Fruit fly (Drosophila melanogaster): ENCODE results near the gene CG31798.

Gene CG31798

DNA sequence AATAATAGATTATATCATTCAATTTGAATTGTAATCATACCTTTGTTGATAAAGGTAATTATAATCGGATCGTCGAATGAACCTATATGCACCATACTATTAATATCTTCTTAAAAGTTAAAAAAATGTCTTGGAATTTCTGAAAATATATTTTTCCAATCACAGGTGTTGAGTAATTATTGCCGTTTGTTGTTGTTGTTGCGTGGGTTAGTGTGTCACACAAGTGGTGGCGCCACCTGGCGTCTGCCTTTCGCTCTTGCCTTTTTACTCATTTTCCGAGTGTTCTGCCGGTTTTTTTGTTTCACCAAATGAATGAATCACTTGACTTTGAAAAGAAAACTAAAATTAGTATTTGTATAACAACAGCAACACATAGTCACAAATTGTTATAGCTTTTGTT, 21.2 kb downstream of the CG31798 start:
- TF ChIP-seq noc (tag; optimal IDR thresholded peaks at IDR 0.05) = no peak

DNA sequence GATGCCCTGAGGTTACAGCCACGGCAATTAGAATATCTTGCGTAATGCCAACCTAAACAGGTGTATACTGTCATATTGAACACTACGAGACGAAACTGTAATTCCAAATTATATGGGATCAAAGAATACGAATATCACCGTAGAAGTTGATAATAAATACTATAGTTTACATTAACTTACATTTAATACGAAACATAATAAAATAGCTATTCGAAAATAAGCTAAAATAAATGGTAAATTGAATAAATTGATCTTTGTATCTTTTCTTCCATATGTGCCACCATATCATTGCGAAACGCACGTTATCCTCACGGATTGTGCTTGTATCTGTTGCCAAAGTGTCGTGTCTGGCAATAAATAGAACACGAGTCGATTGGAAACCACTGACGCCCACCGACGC, 21.9 kb downstream of the CG31798 start:
- no peak for TF ChIP-seq noc (tag; optimal IDR thresholded peaks at IDR 0.05)

DNA sequence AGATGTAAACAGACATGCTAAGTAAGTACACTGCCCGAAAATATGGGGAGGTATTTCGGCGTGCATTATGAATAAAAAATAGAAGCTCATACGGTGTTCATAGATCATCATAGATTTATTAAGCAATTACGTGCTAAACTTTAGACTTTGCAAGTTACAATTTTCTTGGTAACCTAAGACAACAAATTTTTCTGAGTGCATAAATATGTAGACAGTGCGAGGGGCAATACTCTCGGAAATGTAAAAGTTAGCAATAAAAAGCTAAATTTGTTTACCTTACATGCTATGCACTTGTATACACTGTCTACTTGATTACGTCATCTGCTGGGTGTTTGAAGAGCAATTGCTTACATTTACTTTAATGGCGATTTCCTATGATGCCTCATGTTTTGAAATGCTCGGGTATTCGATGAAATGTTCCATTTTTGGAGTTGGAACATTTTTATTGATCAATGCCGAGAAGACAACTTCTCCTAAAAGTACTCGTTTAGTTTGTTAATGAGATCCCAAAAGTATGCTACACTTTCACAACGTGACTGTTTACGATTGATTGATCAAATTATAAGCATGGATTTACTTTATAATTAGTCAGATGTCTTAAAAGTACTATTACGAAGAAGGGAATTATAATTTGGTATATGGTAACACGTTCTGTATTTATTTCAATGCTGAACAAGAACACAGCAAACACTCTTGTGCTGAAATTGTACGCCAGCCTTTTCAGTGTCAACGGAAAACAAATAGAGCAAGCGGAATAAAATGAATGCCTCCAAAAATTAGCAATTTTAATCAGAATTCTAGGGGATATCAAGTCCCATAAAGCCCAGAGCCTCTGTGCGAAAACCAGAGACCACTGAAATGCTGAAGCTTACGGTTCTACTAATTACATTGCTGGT, 22.9 kb downstream of the CG31798 start, which contains the start of gene Lectin-galC1:
Lectin-galC1 (plus strand) TSS at position 846 of the 896 bp plus-strand sequence.
- no peak for TF ChIP-seq noc (tag; optimal IDR thresholded peaks at IDR 0.05)

dm6 chr2L:19418017-19418416, 24.1 kb downstream of the CG31798 start, which contains the start of gene lectin-37Da:
Gene lectin-37Da, plus strand, starts transcription at chr2L:19418317.
- no peak for TF ChIP-seq noc (tag; optimal IDR thresholded peaks at IDR 0.05)

- no peak for TF ChIP-seq noc (tag; optimal IDR thresholded peaks at IDR 0.05)
Measured at dm6 chr2L:19418872-19419271, 24.9 kb downstream of the CG31798 start, which contains the start of gene lectin-37Db. Gene lectin-37Db, plus strand, starts transcription at chr2L:19419075.

dm6 chr2L:19421573-19421972, 27.6 kb downstream of the CG31798 start:
- no peak for TF ChIP-seq noc (tag; optimal IDR thresholded peaks at IDR 0.05)

- no peak for TF ChIP-seq noc (tag; optimal IDR thresholded peaks at IDR 0.05)
Measured at dm6 chr2L:19422642-19423041, 28.7 kb downstream of the CG31798 start.

dm6 chr2L:19423467-19424122, 29.6 kb downstream of the CG31798 start, which contains the start of the genes Alp12 and CG13085:
Gene Alp12, plus strand, starts transcription at chr2L:19424050.
Gene CG13085, plus strand, starts transcription at chr2L:19424050.
- TF ChIP-seq noc (tag; optimal IDR thresholded peaks at IDR 0.05) = peak; percentile 98

- TF ChIP-seq noc (tag; optimal IDR thresholded peaks at IDR 0.05) = no peak
Measured at dm6 chr2L:19424307-19424902, 30.4 kb downstream of the CG31798 start.

- no peak for TF ChIP-seq noc (tag; optimal IDR thresholded peaks at IDR 0.05)
Measured at dm6 chr2L:19425105-19425504, 31.1 kb downstream of the CG31798 start.

DNA sequence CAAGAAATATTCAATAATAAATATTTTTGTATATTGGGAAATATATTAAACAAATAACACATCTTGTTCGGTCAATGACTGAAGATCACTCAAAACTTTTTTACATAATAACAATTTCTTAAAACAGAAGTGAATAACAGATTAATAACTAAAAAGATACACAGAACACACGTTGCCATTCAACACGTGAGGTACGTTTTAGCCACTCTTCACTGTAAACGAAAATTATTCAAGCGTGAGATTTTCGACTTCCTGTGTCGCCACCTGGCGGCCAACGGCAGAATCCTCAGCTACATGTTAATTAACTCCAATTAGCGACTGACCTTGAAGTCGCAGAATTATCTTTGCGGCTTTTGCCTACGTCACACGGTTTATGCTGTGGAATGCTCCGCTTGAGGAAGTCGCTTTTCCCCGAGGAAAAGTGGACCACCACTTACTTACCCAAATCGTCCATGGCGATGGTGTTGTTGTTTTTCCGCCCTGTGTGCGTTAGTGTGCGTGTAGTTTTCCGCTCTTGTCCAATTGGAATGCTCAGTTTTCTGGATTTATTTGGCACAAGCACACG, 31.9 kb downstream of the CG31798 start:
- TF ChIP-seq noc (tag; optimal IDR thresholded peaks at IDR 0.05) = peak; percentile 75

- TF ChIP-seq noc (tag; optimal IDR thresholded peaks at IDR 0.05) = no peak
Measured at dm6 chr2L:19426330-19426781, 32.4 kb downstream of the CG31798 start, which contains the start of gene Pax. Gene Pax, minus strand, starts transcription at chr2L:19426596.

DNA sequence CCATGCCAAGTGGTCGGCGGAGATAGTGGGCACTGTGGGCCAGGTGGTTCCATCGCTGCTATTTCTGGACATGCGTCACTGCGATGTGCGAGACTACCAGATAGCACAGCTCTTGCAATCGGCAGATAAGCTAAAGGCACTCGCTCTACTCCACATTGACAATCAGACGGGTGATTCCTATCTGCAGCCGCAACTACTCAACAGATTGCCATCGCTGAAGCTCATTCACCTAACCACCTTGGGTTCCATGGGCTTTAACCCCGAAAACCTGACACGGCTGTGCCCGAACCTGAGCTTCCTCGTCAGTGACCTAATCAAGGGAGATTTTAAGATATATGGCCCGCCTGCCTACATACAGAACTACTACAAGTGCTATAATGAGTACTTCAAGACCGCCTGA, 35.8 kb downstream of the CG31798 start:
- peak; percentile 28 for TF ChIP-seq noc (tag; optimal IDR thresholded peaks at IDR 0.05)

- no peak for TF ChIP-seq noc (tag; optimal IDR thresholded peaks at IDR 0.05)
Measured at dm6 chr2L:19430343-19430742, 36.4 kb downstream of the CG31798 start, which contains the start of gene RtcB. Gene RtcB, plus strand, starts transcription at chr2L:19430643.

DNA sequence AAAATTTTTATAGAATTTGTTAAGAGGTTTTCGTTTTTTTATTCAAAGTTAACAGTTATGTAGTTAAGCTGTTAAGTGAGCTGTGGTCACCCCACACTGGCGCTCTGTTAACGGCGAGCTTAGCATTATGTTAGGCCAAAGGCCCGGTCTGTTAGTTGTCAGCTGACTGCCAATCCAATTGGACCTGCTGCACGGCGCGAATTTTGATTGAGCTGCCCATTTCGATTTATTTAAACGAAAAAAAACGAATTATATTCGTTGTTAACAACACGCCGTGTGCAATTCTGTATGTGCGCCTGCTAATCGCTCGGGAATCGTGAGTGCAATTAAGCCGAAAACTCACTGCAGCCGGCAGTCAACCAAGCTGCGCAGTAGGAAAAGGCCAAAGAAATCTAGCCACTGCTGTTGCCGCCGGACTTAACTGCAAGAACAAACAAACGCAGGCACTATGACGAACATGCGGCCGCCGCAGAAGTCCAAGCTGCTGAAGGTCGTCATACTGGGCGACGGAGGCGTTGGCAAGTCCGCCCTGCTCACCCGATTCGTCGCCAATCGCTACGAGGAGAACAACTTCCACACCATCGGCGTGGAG, 38.6 kb downstream of the CG31798 start, which contains the start of gene Rab9:
Rab9 (plus strand) TSS at position 151 of the 592 bp plus-strand sequence.
- TF ChIP-seq noc (tag; optimal IDR thresholded peaks at IDR 0.05) = peak; percentile 32

Data from whole organism, larva.